Worm (Caenorhabditis elegans): ENCODE results near the gene Y41D4B.24.
"Not testable (repeated sequence)": the region's sequence is repeated elsewhere in the genome, so short reads cannot be mapped to it uniquely, and the experiment has no call there.

The Y41D4B.24 gene

DNA sequence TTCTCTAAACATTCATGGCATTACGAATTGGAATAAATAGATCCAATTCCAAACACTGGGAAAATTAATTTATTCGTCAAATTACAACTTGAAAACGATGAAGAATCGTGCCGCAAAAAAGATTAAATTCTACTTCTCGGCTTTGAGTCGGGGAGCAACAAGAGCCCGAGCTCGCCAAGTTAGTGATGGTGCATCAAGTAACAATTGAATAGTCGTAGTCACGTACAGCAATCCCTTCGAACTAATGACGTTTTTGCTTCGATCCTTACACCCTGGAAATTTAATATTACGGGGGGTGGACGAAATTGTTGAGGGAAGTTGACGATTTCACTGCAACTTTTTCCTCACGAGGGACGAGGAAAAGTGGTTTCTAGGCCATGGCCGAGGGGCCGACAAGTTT is 9.7 kb upstream of the Y41D4B.24 start:
- no peak for TF ChIP-seq unc-62 (GFP tag; optimal IDR thresholded peaks at IDR 0.05)

ce11 chrIV:1687151-1687550 is 5.2 kb upstream of the Y41D4B.24 start:
- no peak for TF ChIP-seq unc-62 (GFP tag; optimal IDR thresholded peaks at IDR 0.05)

DNA sequence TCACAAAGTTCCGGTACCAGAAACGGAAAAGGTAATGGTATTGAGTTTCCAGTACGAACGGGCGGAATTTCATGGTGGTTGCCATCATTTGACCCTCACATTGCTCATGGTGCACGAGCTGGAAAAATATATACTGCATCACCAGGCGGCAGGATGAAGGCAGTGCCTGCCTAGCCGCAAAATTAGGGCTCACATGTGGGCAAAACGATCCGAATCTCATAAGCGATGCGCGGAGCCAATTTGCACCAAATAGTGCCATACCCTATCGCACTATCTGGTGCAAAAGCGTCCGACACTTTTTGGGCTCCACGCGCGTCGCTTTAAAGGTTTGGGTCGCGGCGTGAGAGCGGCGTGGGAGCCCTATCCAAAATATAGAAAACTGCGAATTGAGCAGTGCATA is 2.7 kb downstream of the Y41D4B.24 start:
- TF ChIP-seq unc-62 (GFP tag; optimal IDR thresholded peaks at IDR 0.05), result no peak

DNA sequence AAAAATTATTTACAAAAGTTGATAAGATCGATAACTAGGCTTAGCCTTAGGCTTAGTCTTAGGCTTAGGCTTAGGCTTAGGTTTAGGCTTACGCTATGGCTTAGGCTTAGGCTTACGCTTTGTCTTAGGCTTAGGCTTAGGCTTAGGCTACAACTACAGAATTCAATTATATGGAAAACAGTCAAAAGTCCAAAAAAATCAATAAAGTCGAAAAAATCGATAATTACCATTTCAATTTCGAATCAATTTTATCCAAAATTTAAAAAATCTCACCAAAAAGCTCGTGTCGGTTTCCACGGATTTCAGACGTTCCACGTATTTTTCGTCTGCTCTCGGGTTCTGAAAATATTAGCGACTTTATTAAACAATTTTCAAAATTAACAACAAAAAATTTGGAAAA is 5.0 kb downstream of the Y41D4B.24 start:
- no peak for TF ChIP-seq unc-62 (GFP tag; optimal IDR thresholded peaks at IDR 0.05)

ce11 chrIV:1672398-1672797 is 9.6 kb downstream of the Y41D4B.24 start, which contains the start of gene Y41D4B.1:
Gene Y41D4B.1 (plus strand): TSS chrIV:1672698.
- no peak for TF ChIP-seq unc-62 (GFP tag; optimal IDR thresholded peaks at IDR 0.05)

DNA sequence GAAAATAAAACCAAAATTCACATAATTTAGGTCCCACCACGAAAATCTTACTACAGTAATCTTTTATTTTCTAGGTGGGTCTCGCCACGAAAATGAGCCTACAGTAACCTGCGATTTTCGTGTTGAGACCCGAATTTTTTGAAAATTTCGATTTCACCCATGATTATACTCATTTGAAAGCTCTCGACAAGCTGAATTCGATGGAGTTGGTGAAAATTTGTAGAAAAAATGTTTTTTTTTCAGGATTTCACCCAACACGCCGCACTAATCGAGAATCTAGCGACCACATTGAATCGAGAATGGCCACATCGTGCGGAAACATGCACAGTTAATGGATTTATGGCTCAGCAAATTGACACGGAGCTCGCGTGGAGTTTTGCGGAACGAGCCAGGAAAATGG is 19.1 kb downstream of the Y41D4B.24 start:
- TF ChIP-seq unc-62 (GFP tag; optimal IDR thresholded peaks at IDR 0.05), result no peak

DNA sequence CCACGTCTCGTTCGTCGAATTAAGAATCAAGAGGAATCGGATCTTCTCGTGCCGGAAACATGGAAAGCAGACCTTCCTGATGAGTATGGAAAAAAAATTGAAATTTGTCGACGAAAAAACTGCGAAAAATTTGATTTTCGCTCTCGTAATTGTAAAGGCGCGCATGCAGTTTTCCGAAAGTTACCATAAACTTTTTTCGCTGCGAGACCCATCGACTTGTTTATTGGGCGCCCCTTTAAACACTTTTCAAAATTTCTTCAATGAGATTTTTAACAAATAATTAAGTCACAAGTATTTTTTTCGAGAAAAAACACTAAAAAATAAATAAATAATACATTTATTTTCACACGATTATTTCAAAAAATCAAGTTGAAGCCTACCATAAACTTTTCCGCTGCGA is 21.2 kb downstream of the Y41D4B.24 start:
- TF ChIP-seq unc-62 (GFP tag; optimal IDR thresholded peaks at IDR 0.05), result no peak

DNA sequence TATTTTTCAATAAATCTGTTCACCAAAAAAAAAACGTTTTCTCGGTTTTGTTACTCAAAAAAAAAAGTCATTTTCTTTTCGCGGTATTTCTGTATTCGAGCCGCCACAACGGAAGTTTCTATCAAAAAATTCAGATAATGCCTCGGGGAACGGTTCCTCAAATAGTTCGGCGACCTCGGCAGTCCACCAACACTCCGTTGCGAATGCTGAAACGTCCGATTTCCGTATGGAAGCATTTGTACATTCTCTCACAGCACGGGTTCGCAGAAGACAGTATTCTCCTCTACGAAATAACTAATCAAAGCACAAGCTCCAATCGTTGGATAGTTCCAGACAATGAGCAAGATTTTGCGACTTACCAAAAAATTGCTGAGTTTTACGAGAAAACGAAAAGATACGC is 22.0 kb downstream of the Y41D4B.24 start, which contains the start of gene Y41D4B.4:
Gene Y41D4B.4 (plus strand): TSS at position 133 of the 400 bp plus-strand sequence.
- no peak for TF ChIP-seq unc-62 (GFP tag; optimal IDR thresholded peaks at IDR 0.05)

DNA sequence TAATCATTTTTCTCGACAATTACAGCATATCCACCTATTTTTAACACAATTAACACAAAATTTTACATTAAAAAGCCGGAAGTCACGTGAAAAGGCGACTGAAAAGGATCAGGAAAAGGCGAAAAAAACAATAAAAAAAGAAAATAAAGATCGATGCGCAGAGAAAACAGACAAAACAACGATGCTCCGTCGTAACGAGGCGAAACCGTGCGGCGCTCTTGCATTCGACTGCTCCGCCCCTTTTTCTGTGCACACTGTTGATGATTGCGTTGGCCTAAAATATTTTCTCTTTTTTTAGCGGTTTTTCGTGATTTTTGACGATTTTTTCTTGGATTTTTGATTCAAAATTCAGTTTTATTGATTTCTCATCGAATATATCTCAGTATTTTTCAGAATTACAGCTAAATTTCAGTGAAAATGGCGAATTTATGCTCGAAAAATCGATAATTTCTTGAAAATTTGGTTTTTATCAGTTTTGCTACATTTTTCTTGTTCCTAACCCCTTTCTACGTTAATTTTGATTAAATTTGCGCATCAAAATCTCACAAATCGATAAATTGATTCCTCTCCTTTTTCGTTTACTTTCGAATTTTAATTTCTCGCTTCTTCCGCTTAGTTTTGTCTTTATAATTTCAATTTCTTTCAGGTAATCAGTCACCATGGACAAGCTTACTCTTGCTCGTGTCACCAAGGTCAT is 22.8 kb downstream of the Y41D4B.24 start, which contains the start of gene rps-28:
Gene rps-28 (plus strand): TSS at position 647 of the 697 bp plus-strand sequence.
- TF ChIP-seq unc-62 (GFP tag; optimal IDR thresholded peaks at IDR 0.05), result no peak

DNA sequence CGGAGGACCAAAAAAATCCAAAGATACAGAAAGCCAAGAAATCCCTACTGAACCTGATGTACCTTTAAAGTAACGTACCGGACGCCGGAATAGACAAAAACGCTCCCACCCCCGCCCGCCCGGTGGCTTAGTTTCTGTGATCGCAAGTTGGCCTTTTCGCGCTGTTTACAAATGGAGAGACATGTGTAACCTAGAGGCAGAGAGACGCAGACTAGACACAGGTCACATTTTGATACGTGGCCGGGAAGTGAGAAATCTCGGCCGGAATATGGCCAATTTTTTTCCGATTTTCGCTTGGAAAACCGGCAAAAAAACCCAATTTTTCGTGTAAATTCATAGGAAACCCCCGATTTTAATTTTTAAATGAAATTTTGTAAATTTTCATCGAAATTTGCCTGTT is 24.9 kb downstream of the Y41D4B.24 start:
- TF ChIP-seq unc-62 (GFP tag; optimal IDR thresholded peaks at IDR 0.05), result no peak

ce11 chrIV:1655312-1655711 is 26.7 kb downstream of the Y41D4B.24 start:
- TF ChIP-seq unc-62 (GFP tag; optimal IDR thresholded peaks at IDR 0.05), result no peak

ce11 chrIV:1649794-1650193 is 32.2 kb downstream of the Y41D4B.24 start:
- TF ChIP-seq unc-62 (GFP tag; optimal IDR thresholded peaks at IDR 0.05), result no peak

DNA sequence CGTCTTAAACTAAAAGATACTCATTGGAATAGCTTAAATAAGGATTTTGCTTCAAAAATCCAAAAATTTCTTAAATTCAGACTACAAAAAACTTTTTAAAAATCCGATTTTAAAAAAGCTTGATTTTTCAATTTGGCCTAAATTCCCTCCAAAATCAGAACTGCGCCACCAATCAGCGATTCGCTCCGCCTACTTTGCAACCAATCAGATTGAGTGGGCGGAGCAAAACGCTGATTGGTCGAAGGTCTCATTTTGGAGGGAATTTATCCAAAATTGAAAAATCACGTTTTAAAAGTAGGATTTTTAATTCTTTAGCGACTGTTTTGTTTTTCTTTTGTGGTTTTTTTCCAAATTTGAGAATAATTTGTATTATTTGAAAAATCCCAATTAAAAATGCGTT is 32.6 kb downstream of the Y41D4B.24 start:
- no peak for TF ChIP-seq unc-62 (GFP tag; optimal IDR thresholded peaks at IDR 0.05)

ce11 chrIV:1645198-1645597 is 36.8 kb downstream of the Y41D4B.24 start, which contains the start of gene nhr-274:
Gene nhr-274 (minus strand): TSS chrIV:1645298.
- not testable (repeated sequence) for TF ChIP-seq unc-62 (GFP tag; optimal IDR thresholded peaks at IDR 0.05)

DNA sequence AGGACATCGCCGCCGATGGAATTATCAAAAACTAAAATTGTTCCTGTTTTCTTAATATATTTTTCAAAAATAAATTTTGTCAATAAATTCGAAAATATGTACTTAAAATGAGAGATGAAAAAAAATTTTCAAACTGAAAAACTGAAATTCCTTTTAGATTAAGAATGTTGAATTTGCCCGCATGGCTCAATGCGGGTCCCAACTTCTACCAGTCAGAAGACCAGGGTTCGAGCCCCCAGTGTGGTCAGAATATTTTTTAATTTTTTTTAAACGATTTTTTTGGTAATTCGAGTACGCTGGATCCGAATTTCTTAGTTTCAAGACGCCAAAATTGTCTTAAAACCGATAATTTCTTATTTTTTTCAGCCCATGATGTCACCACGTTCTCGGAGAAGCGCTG is 44.6 kb downstream of the Y41D4B.24 start:
- TF ChIP-seq unc-62 (GFP tag; optimal IDR thresholded peaks at IDR 0.05), result no peak

DNA sequence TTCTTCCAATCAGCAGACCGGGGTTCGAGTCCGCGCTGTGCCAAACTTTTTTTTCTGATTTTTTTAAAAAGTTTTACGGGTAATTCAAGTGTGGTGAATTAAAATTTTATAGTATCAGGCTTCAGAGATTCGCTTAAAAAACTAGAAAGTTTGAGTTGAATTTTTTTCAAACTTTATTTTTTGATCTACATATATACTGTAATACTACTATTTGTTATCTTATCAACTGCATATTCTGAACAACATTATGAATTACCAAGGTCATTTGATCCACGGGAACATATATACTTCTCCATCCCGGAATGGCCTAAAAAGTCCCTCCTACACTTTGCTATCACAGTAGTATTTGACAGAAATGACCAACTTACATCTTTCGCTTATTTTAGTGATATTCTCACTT is 48.5 kb downstream of the Y41D4B.24 start, which contains the start of gene Y41D4B.6:
Gene Y41D4B.6 (plus strand): TSS at position 301 of the 400 bp plus-strand sequence.
- TF ChIP-seq unc-62 (GFP tag; optimal IDR thresholded peaks at IDR 0.05), result no peak

DNA sequence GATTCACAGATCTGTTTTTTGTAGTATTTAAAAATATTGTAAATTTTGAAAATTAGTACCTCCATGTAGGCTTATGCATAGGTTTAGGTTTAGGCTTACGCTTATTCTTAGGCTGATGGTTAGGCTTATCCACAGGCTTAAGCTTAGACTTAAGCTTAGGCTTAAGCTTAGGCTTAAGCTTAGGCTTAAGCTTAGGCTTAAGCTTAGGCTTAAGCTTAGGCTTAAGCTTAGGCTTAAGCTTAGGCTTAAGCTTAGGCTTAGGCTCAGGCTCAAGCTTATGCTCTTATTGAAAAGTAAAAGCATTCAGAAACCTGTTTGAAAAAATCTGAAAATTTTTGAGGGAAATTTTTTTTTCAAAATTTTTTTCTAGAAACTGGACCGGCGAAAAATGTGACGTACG is 49.4 kb downstream of the Y41D4B.24 start:
- TF ChIP-seq unc-62 (GFP tag; optimal IDR thresholded peaks at IDR 0.05), result no peak

DNA sequence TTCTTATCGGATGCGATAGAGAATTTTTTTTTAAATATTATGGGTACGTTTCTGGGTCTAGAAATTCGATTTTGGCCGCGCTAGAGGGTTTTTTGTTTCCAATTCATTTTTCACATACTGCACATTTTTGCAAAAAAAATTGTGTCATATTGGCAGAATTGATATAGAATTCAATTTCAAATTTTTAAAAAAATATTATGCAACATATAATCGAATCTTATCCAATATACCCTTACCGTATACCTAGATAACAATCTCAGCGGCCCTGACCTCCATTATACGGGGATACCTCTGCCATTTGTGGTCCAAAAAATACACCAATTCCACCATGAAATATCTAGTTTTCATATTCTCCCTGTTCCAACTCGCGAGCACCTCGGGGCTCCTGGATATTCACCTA is 50.3 kb downstream of the Y41D4B.24 start, which contains the start of gene cpg-24:
Gene cpg-24 (plus strand): TSS at position 301 of the 400 bp plus-strand sequence.
- TF ChIP-seq unc-62 (GFP tag; optimal IDR thresholded peaks at IDR 0.05), result no peak

Measured in whole organism, dauer.